Fruit fly (Drosophila melanogaster): Measurements from ENCODE around the gene CG9643.

CG9643 gene

dm6 chr2L:2979091-2979490, at the start of gene CG9643:
Gene CG9643, minus strand, starts transcription at chr2L:2979288.
- TF ChIP-seq CG8478 (optimal IDR thresholded peaks at IDR 0.05): no peak
- TF ChIP-seq CTCF (optimal IDR thresholded peaks at IDR 0.05): no peak

DNA sequence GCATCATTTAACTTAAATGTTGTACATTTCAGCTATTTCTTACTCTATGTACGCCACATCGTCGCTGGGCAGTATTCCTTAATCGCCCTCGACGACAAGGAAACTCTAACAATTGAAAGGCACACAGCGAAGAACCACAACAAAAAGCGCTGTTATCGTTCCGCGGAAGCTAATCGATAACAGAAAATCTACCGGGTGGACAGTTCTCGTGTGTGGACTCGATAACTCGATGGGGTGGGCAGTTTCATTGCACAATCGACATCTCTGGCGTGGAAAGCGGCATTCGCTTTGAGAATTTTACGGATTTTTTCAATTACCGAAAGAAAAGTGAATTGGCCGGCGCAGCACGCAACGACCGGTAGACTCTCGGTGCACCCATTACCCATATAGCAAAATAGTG, 43.9 kb upstream of the CG9643 start, which contains the start of the genes alpha4GT1 and Prp40:
Gene alpha4GT1 (minus strand): TSS at position 156 of the 400 bp plus-strand sequence.
Gene Prp40 (plus strand): TSS at position 241 of the 400 bp plus-strand sequence.
- TF ChIP-seq CTCF (optimal IDR thresholded peaks at IDR 0.05) (peak in 1 of 2 experiments; percentile 23), CG8478 (optimal IDR thresholded peaks at IDR 0.05) (no peak)

DNA sequence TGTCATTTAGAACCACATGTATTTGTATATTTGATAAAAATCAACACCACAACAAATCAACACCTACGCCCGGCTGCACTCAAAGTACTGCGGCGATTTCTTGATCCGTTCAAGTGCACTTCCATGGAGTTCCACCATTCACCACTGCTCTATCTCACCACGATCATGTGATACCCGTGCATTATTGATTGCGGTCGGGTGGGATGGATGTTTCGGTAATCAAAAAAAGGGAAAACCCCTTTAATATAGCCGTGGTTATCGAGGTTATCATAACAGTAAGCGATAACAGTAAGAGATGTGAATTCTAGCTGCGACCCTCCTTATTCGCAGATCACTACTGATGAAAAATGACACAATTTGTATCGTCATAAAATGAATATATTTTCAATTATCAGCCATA, 39.1 kb upstream of the CG9643 start, which contains the start of the genes CG17224 and CG17264:
Gene CG17224 (minus strand): TSS at position 97 of the 400 bp plus-strand sequence.
Gene CG17264 (plus strand): TSS at position 297 of the 400 bp plus-strand sequence.
- TF ChIP-seq CG8478 (optimal IDR thresholded peaks at IDR 0.05): no peak
- TF ChIP-seq CTCF (optimal IDR thresholded peaks at IDR 0.05): no peak

dm6 chr2L:3012780-3013179, 33.7 kb upstream of the CG9643 start:
- TF ChIP-seq CTCF (optimal IDR thresholded peaks at IDR 0.05) (no peak), CG8478 (optimal IDR thresholded peaks at IDR 0.05) (no peak)

- no peak for TF ChIP-seq CTCF (optimal IDR thresholded peaks at IDR 0.05)
- TF ChIP-seq CG8478 (optimal IDR thresholded peaks at IDR 0.05): no peak
These were observed 32.4 kb upstream of the CG9643 start for dm6 chr2L:3011484-3011883.

DNA sequence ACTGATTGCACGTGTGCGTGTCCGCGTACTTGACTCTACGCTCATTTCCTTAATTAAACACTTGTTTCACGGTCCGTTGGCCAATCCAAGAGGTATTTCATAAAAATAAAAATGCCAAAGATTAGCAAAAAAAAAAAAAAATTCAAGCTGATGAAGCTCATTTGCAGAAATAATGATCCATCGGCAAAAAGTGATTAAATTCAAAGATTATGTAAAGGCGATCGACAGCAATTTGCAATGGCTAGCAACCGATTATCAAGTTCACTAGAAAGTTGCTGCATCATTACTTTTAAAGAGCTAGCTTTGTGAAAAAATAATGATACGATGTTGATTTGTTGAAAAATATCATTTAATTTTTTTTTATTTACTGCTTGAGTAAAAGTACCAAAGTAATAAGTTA, 30.4 kb upstream of the CG9643 start:
- TF ChIP-seq CG8478 (optimal IDR thresholded peaks at IDR 0.05): no peak
- TF ChIP-seq CTCF (optimal IDR thresholded peaks at IDR 0.05): no peak

DNA sequence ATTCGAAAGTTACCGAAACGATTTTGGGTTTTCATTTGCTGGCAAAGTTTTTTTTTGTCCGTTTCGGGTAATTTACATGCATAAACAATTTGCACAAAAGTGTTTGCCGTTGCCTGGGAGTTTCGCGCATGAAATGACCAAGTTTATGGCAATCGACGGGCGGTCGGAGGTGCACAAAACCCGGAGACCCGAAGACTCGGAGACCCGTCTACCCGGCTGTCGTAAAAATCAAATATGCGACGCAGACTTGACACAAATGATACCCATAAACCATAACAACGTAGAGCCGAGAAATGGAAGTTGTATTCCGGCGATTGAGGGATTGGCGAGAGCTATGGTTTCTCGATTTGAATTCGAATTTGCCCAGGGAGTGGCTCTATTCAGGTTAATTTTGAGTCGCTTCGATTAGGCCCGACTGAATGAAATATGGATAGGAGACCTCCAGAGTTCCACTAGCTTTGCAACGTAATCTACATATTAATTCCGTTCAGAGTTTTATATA, 27.9 kb upstream of the CG9643 start:
- no peak for TF ChIP-seq CG8478 (optimal IDR thresholded peaks at IDR 0.05)
- no peak for TF ChIP-seq CTCF (optimal IDR thresholded peaks at IDR 0.05)

DNA sequence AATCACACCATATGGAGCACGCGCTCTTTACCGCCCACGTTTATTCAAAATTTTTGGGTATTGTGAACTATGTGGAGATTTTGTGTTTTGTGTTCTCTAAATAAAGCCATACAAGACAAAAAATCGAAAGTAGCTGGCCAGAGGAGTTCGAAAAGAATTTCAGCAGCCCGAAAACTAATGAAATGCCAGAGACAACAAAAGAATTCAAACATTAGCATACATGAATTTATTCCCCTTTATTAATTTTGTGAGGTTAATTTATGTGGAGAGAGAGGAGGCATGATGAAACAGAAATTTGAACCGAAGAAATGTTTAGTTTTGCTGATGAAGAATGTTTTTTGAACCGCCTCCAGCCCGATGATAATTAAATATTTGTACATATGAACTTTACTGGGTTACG, 27.1 kb upstream of the CG9643 start:
- TF ChIP-seq CG8478 (optimal IDR thresholded peaks at IDR 0.05): no peak
- TF ChIP-seq CTCF (optimal IDR thresholded peaks at IDR 0.05): no peak

dm6 chr2L:3005483-3005882, 26.4 kb upstream of the CG9643 start:
- TF ChIP-seq CG8478 (optimal IDR thresholded peaks at IDR 0.05) (no peak), CTCF (optimal IDR thresholded peaks at IDR 0.05) (no peak)

dm6 chr2L:3004601-3005000, 25.5 kb upstream of the CG9643 start:
- TF ChIP-seq CTCF (optimal IDR thresholded peaks at IDR 0.05): no peak
- TF ChIP-seq CG8478 (optimal IDR thresholded peaks at IDR 0.05): no peak

dm6 chr2L:3003399-3003798, 24.3 kb upstream of the CG9643 start:
- TF ChIP-seq CG8478 (optimal IDR thresholded peaks at IDR 0.05) (no peak), CTCF (optimal IDR thresholded peaks at IDR 0.05) (no peak)

DNA sequence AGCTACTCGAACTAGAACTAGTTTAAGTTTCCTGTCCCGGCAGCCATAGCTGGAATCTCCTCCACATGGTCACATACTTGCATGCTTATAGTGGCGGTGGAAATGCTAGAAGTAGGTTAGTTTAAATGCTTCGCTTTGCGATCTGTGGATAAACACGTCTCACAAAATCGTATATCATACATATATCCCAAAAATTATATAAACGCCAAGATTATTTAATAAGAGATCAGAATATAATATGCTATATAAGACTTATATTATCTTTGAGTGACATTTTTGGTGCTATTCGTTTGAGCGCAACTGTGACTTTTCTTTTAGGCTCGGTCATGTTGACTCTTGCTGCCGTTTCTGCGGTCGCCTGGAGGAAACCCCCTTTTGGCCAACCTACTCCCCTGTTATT, 22.9 kb upstream of the CG9643 start:
- TF ChIP-seq CTCF (optimal IDR thresholded peaks at IDR 0.05) (no peak), CG8478 (optimal IDR thresholded peaks at IDR 0.05) (no peak)

- TF ChIP-seq CG8478 (optimal IDR thresholded peaks at IDR 0.05): no peak
- TF ChIP-seq CTCF (optimal IDR thresholded peaks at IDR 0.05): no peak
These were observed 21.4 kb upstream of the CG9643 start for dm6 chr2L:3000517-3000934.

- TF ChIP-seq CTCF (optimal IDR thresholded peaks at IDR 0.05) (no peak), CG8478 (optimal IDR thresholded peaks at IDR 0.05) (no peak)
These were observed 20.5 kb upstream of the CG9643 start for dm6 chr2L:2999609-3000008.

dm6 chr2L:2999113-2999512, 20.0 kb upstream of the CG9643 start, which contains the start of gene Ccdc85:
Gene Ccdc85, plus strand, starts transcription at chr2L:2999286.
- TF ChIP-seq CTCF (optimal IDR thresholded peaks at IDR 0.05) (peak; percentile 23 to 51), CG8478 (optimal IDR thresholded peaks at IDR 0.05) (no peak)

DNA sequence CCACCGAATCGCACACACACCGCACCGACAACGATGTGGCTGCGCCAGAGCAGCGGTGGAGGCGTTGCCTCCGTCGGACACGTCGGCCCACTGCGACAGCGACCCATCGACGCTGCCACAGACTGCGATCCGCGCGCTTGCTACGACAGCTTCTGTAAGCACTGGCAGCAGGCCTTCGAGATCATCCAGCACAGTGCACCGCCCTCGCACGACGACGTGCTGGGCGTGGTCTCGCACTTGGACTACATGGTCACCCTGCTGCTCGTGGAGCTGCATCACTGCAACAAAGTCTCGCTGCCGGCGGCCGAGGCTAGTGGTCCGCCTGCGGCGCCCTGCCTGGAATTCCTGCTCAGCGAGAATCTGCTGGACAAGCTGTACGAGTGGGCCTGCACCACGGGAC, 14.6 kb upstream of the CG9643 start:
- TF ChIP-seq CTCF (optimal IDR thresholded peaks at IDR 0.05): no peak
- no peak for TF ChIP-seq CG8478 (optimal IDR thresholded peaks at IDR 0.05)

DNA sequence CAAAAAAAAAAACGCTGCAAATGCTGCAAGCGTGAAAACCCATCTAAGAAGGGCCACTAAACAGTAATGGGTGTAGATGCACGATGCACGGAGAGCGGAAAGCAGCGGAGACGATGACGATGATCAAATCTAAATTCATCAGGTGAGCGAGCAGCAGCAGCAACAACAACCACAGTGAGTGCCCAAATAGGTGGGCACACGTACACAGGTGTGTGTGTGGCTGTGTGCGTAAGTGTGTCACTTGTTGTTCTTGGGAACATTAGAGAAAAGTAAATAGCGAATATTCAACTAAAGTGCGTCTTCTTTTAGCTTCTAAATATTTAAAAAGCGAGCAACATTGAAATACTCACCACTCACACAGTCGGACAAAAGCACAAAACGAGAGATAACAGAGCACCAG, 14.1 kb upstream of the CG9643 start:
- no peak for TF ChIP-seq CG8478 (optimal IDR thresholded peaks at IDR 0.05)
- no peak for TF ChIP-seq CTCF (optimal IDR thresholded peaks at IDR 0.05)
